Worm (Caenorhabditis elegans): ENCODE measurements around the gene C35D6.4.

DNA sequence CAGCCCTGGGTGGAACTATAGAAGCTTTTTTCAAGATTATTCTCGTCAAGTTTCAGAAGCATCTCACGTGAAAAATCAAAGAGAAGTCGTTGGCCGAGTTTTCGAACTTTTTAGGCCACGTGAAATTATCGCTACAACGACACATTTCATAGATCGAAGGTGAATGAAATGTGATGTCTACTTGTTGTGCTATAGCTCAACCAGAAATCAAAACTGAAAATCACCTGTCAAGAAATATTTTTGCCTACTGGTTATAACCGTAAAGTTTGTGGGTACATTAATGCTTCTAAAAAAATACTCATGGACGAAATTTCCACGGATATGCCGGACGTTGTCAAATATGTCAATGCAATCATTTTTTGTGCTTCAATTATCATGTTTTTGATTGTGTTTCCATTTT, 15.8 kb upstream of the C35D6.4 start, which contains the start of gene srz-38:
- TF ChIP-seq scrt-1 (GFP tag; IDR thresholded peaks at IDR 0.05) = no peak
- TF ChIP-seq ama-1 (optimal IDR thresholded peaks at IDR 0.05) = no peak
- TF ChIP-seq tbx-37 (GFP tag; conservative IDR thresholded peaks at IDR 0.05) = no peak
- no peak for TF ChIP-seq pes-1 (GFP tag; IDR thresholded peaks at IDR 0.05)
- no peak for TF ChIP-seq tra-4 (tag; optimal IDR thresholded peaks at IDR 0.05)
- no peak for TF ChIP-seq ceh-13 (GFP tag; optimal IDR thresholded peaks at IDR 0.05)
- TF ChIP-seq flt-1 (GFP tag; IDR thresholded peaks at IDR 0.05) = no peak
- TF ChIP-seq hmbx-1 (tag; optimal IDR thresholded peaks at IDR 0.05) = no peak
- TF ChIP-seq ets-7 (tag; optimal IDR thresholded peaks at IDR 0.05) = no peak
- TF ChIP-seq sea-1 (GFP tag; conservative IDR thresholded peaks at IDR 0.05) = no peak
